Fruit fly (Drosophila melanogaster): Measurements from ENCODE around the gene CG12236.
A peak's percentile ranks its signal among the peaks of the same experiment; 100 is the strongest.

The CG12236 gene

dm6 chrX:5891666-5892444, 16.1 kb upstream of the CG12236 start (continued):
- TF ChIP-seq sob (GFP tag; IDR thresholded peaks at IDR 0.05) = peak; percentile 43
- no peak for TF ChIP-seq Aef1 (GFP tag; IDR thresholded peaks at IDR 0.05)
- peak; percentile 24 for TF ChIP-seq CoRest (tag; optimal IDR thresholded peaks at IDR 0.05)
- no peak for TF ChIP-seq CG12299 (tag; optimal IDR thresholded peaks at IDR 0.05)
- TF ChIP-seq sens-2 (GFP tag; IDR thresholded peaks at IDR 0.05) = no peak
- no peak for TF ChIP-seq tap (tag; optimal IDR thresholded peaks at IDR 0.05)
- peak; percentile 19 for TF ChIP-seq cwo (GFP tag; optimal IDR thresholded peaks at IDR 0.05)
- TF ChIP-seq Dip2 (GFP tag; IDR thresholded peaks at IDR 0.05) = no peak
- peak; percentile 5 for TF ChIP-seq CG12942 (GFP tag; optimal IDR thresholded peaks at IDR 0.05)
- no peak for TF ChIP-seq dmrt99B (tag; optimal IDR thresholded peaks at IDR 0.05)
- no peak for TF ChIP-seq CG2875 (GFP tag; optimal IDR thresholded peaks at IDR 0.05)
- TF ChIP-seq CG30403 (GFP tag; optimal IDR thresholded peaks at IDR 0.05) = peak; percentile 59
- no peak for TF ChIP-seq CG8924 (tag; optimal IDR thresholded peaks at IDR 0.05)
- TF ChIP-seq CG11504 (tag; optimal IDR thresholded peaks at IDR 0.05) = peak; percentile 32
- no peak for TF ChIP-seq ems (GFP tag; optimal IDR thresholded peaks at IDR 0.05)
- TF ChIP-seq ssp (GFP tag; IDR thresholded peaks at IDR 0.05) = no peak
- TF ChIP-seq tna (GFP tag; IDR thresholded peaks at IDR 0.05; ENCODE audit: partially characterized antibody) = no peak
- no peak for TF ChIP-seq Neu2 (GFP tag; optimal IDR thresholded peaks at IDR 0.05; ENCODE audit: borderline replicate concordance)
- peak; percentile 11 for TF ChIP-seq org-1 (GFP tag; optimal IDR thresholded peaks at IDR 0.05)
- no peak for TF ChIP-seq CG8089 (GFP tag; optimal IDR thresholded peaks at IDR 0.05)
- no peak for TF ChIP-seq twi (tag; optimal IDR thresholded peaks at IDR 0.05)
- no peak for TF ChIP-seq eyg (GFP tag; optimal IDR thresholded peaks at IDR 0.05)
- no peak for TF ChIP-seq Scr (GFP tag; IDR thresholded peaks at IDR 0.05; ENCODE audit: partially characterized antibody)
- peak; percentile 37 for TF ChIP-seq CG3281 (GFP tag; optimal IDR thresholded peaks at IDR 0.05)
- TF ChIP-seq CG2202 (tag; optimal IDR thresholded peaks at IDR 0.05) = no peak
- peak; percentile 50 for TF ChIP-seq CG12155 (GFP tag; optimal IDR thresholded peaks at IDR 0.05)
- TF ChIP-seq CG17912 (GFP tag; optimal IDR thresholded peaks at IDR 0.05) = no peak
- no peak for TF ChIP-seq dan (GFP tag; IDR thresholded peaks at IDR 0.05)
- TF ChIP-seq Deaf1 (tag; optimal IDR thresholded peaks at IDR 0.05) = no peak
- peak; percentile 66 for TF ChIP-seq Atf6 (GFP tag; IDR thresholded peaks at IDR 0.05)
- peak; percentile 11 to 31 for TF ChIP-seq chif (GFP tag; optimal IDR thresholded peaks at IDR 0.05)
- TF ChIP-seq CG17361 (GFP tag; IDR thresholded peaks at IDR 0.05) = no peak
- TF ChIP-seq CG7357 (GFP tag; IDR thresholded peaks at IDR 0.05) = no peak
- no peak for TF ChIP-seq Tbp (GFP tag; optimal IDR thresholded peaks at IDR 0.05)
- no peak for TF ChIP-seq CG17568 (GFP tag; optimal IDR thresholded peaks at IDR 0.05)
- TF ChIP-seq CG2889 (GFP tag; IDR thresholded peaks at IDR 0.05) = no peak
- no peak for TF ChIP-seq br (optimal IDR thresholded peaks at IDR 0.05)
- no peak for TF ChIP-seq CG4617 (GFP tag; optimal IDR thresholded peaks at IDR 0.05; ENCODE audit: borderline replicate concordance)
- no peak; the same call in 1 of the 2 replicates for TF ChIP-seq MBD-R2 (GFP tag; IDR thresholded peaks at IDR 0.05)
- no peak for TF ChIP-seq sna (GFP tag; IDR thresholded peaks at IDR 0.05; ENCODE audit: partially characterized antibody)
- no peak for TF ChIP-seq en (GFP tag; optimal IDR thresholded peaks at IDR 0.05)
- TF ChIP-seq fu2 (GFP tag; optimal IDR thresholded peaks at IDR 0.05) = peak; percentile 40
- no peak for TF ChIP-seq CG31388 (GFP tag; optimal IDR thresholded peaks at IDR 0.05)
- TF ChIP-seq dpn (GFP tag; optimal IDR thresholded peaks at IDR 0.05) = peak; percentile 42 to 50
- no peak for TF ChIP-seq CG31365 (tag; optimal IDR thresholded peaks at IDR 0.05)
- no peak for TF ChIP-seq Mad (GFP tag; optimal IDR thresholded peaks at IDR 0.05)
- TF ChIP-seq Dfd (GFP tag; optimal IDR thresholded peaks at IDR 0.05) = no peak
- no peak for TF ChIP-seq CG16815 (GFP tag; optimal IDR thresholded peaks at IDR 0.05)
- TF ChIP-seq cato (GFP tag; optimal IDR thresholded peaks at IDR 0.05; ENCODE audit: borderline replicate concordance) = no peak
- TF ChIP-seq CG17186 (GFP tag; optimal IDR thresholded peaks at IDR 0.05) = no peak

All from whole organism, embryonic.